Worm (Caenorhabditis elegans) whole organism, L1 larva: ENCODE results near the gene nos-3.
A peak's percentile ranks its signal among the peaks of the same experiment; 100 is the strongest.

Experiments
- ama-1 ChIP-seq: fragments of 150-350 bp; optimal IDR thresholded peaks from 2 replicates; lab custom pipeline; 2014
- blmp-1 ChIP-seq: fragments of 150-350 bp; optimal IDR thresholded peaks from 2 replicates; lab custom pipeline; 2014; ENCODE audit warnings: missing biosample characterization, missing genetic modification characterization
- ceh-82 ChIP-seq, 3 experiments: fragments of 150-350 bp in 1 of 3; sonication (generic microtip) in 2 of 3; optimal IDR thresholded peaks; 2 replicates each; lab custom pipeline; 2014 to 2017; ENCODE audit warnings: missing biosample characterization in 3 of 3, missing genetic modification characterization in 3 of 3
- ceh-88 ChIP-seq: fragments of 200-800 bp; sonication (Bioruptor generic); IDR thresholded peaks from 2 replicates; pipeline ENCODE4 v1.3.6; 2022; ENCODE audit warnings: missing genetic modification characterization, missing compliant biosample characterization
- ceh-90 ChIP-seq: sonication (generic microtip); optimal IDR thresholded peaks from 2 replicates; lab custom pipeline; 2016; ENCODE audit warnings: missing genetic modification characterization, missing compliant biosample characterization
- ces-1 ChIP-seq: fragments of 150-350 bp; optimal IDR thresholded peaks from 2 replicates; lab custom pipeline; 2014; ENCODE audit warnings: missing biosample characterization, missing genetic modification reagents, missing genetic modification characterization
- dpl-1 ChIP-seq, 3 experiments: fragments of 150-350 bp in 2 of 3; sonication (generic microtip) in 1 of 3; optimal IDR thresholded peaks; 2 replicates each; lab custom pipeline; 2014 to 2017; ENCODE audit warnings: missing biosample characterization in 3 of 3, missing genetic modification characterization in 3 of 3, missing genetic modification reagents in 3 of 3
- dsc-1 ChIP-seq: sonication (generic microtip); optimal IDR thresholded peaks from 2 replicates; lab custom pipeline; 2016; ENCODE audit warnings: mild to moderate bottlenecking, missing genetic modification characterization, missing compliant biosample characterization
- efl-1 ChIP-seq, 4 experiments: fragments of 150-350 bp; optimal IDR thresholded peaks in 3 of 4; peaks in 1 of 4; 1 replicate in 1 of 4; 2 replicates in 3 of 4; lab custom pipeline; 2014; ENCODE audit warnings: missing biosample characterization in 2 of 4, missing genetic modification characterization in 2 of 4, missing genetic modification reagents in 2 of 4
- egl-13 ChIP-seq: sonication (generic microtip); optimal IDR thresholded peaks from 2 replicates; lab custom pipeline; 2016; ENCODE audit warnings: missing genotype, missing genetic modification reagents, missing genetic modification characterization, missing compliant biosample characterization
- egl-27 ChIP-seq, 2 experiments: fragments of 150-350 bp in 1 of 2; sonication (generic microtip); optimal IDR thresholded peaks; 3 replicates each; lab custom pipeline; 2017 to 2018; ENCODE audit warnings: missing biosample characterization in 2 of 2, missing genetic modification characterization in 2 of 2, missing genetic modification reagents in 2 of 2
- elt-3 ChIP-seq, 6 experiments: fragments of 150-350 bp in 1 of 6; sonication (generic microtip); optimal IDR thresholded peaks; 2 replicates each; lab custom pipeline; 2017 to 2018; ENCODE audit warnings: missing biosample characterization in 6 of 6, missing genetic modification characterization in 6 of 6, inconsistent platforms in 1 of 6
- fkh-10 ChIP-seq: sonication (generic microtip); optimal IDR thresholded peaks from 2 replicates; lab custom pipeline; 2017; ENCODE audit warnings: missing biosample characterization, missing genetic modification reagents, missing genetic modification characterization
- fkh-8 ChIP-seq: sonication (generic microtip); optimal IDR thresholded peaks from 2 replicates; lab custom pipeline; 2016; ENCODE audit warnings: mild to moderate bottlenecking, missing genetic modification characterization, missing compliant biosample characterization
- hlh-17 ChIP-seq: fragments of 200-800 bp; sonication (Bioruptor generic); optimal IDR thresholded peaks from 2 replicates; lab custom pipeline; 2018; ENCODE audit warnings: missing genetic modification characterization, mild to moderate bottlenecking, missing compliant biosample characterization, moderate library complexity, borderline replicate concordance
- hpl-2 ChIP-seq: fragments of 150-350 bp; optimal IDR thresholded peaks from 2 replicates; lab custom pipeline; 2014; ENCODE audit warnings: missing biosample characterization, missing genetic modification reagents, missing genetic modification characterization
- irx-1 ChIP-seq: sonication (generic microtip); optimal IDR thresholded peaks from 2 replicates; lab custom pipeline; 2016; ENCODE audit warnings: missing genetic modification characterization, missing compliant biosample characterization
- isw-1 ChIP-seq: fragments of 200-800 bp; sonication (Bioruptor generic); IDR thresholded peaks from 2 replicates; pipeline ENCODE4 v1.3.6; 2022; ENCODE audit warnings: missing genetic modification characterization, missing compliant biosample characterization
- jun-1 ChIP-seq: fragments of 150-350 bp; optimal IDR thresholded peaks from 2 replicates; lab custom pipeline; 2014; ENCODE audit warnings: missing biosample characterization, missing genetic modification reagents, missing genetic modification characterization
- lin-14 ChIP-seq: fragments of 200-800 bp; sonication (Bioruptor generic); optimal IDR thresholded peaks from 2 replicates; lab custom pipeline; 2018; ENCODE audit warnings: mild to moderate bottlenecking, missing genetic modification characterization, moderate library complexity, missing compliant biosample characterization
- lsy-2 ChIP-seq, 2 experiments: fragments of 150-350 bp; optimal IDR thresholded peaks; 2 replicates each; lab custom pipeline; 2014; ENCODE audit warnings: missing biosample characterization in 2 of 2, missing genetic modification characterization in 2 of 2
- mep-1 ChIP-seq: fragments of 150-350 bp; optimal IDR thresholded peaks from 2 replicates; lab custom pipeline; 2014; ENCODE audit warnings: missing biosample characterization, missing genetic modification characterization
- nhr-11 ChIP-seq: fragments of 150-350 bp; optimal IDR thresholded peaks from 2 replicates; lab custom pipeline; 2014; ENCODE audit warnings: missing biosample characterization, missing genetic modification characterization
- nhr-19 ChIP-seq: fragments of 200-800 bp; sonication (Bioruptor generic); conservative IDR thresholded peaks from 2 replicates; pipeline ENCODE4 v1.3.6; 2022; ENCODE audit warnings: missing genetic modification characterization, missing compliant biosample characterization
- nhr-20 ChIP-seq: sonication (generic microtip); optimal IDR thresholded peaks from 2 replicates; lab custom pipeline; 2016; ENCODE audit warnings: mild to moderate bottlenecking, missing genetic modification characterization, missing compliant biosample characterization
- nhr-28 ChIP-seq: fragments of 150-350 bp; optimal IDR thresholded peaks from 2 replicates; lab custom pipeline; 2014; ENCODE audit warnings: missing biosample characterization, missing genetic modification characterization
- nhr-47 ChIP-seq: sonication (generic microtip); optimal IDR thresholded peaks from 2 replicates; lab custom pipeline; 2016; ENCODE audit warnings: mild to moderate bottlenecking, missing genetic modification characterization, moderate library complexity, missing compliant biosample characterization
- nhr-71 ChIP-seq: sonication (generic microtip); optimal IDR thresholded peaks from 2 replicates; lab custom pipeline; 2016; ENCODE audit warnings: mild to moderate bottlenecking, missing genetic modification characterization, moderate library complexity, missing compliant biosample characterization
- nhr-76 ChIP-seq: sonication (generic microtip); optimal IDR thresholded peaks from 2 replicates; lab custom pipeline; 2017; ENCODE audit warnings: missing biosample characterization, missing genetic modification characterization
- nhr-85 ChIP-seq: sonication (generic microtip); peaks from one replicate; lab custom pipeline; 2016; ENCODE audit warnings: missing genetic modification characterization, inconsistent platforms, missing compliant biosample characterization
- nhr-90 ChIP-seq: sonication (generic microtip); optimal IDR thresholded peaks from 2 replicates; lab custom pipeline; 2016; ENCODE audit warnings: mild to moderate bottlenecking, missing genetic modification characterization, missing compliant biosample characterization; ENCODE audit not compliant: poor library complexity
- pag-3 ChIP-seq: sonication (generic microtip); optimal IDR thresholded peaks from 2 replicates; lab custom pipeline; 2017; ENCODE audit warnings: missing genetic modification characterization, mild to moderate bottlenecking, missing compliant biosample characterization, antibody characterized with exemption, borderline replicate concordance; ENCODE audit not compliant: insufficient read depth
- pax-3 ChIP-seq: fragments of 200-800 bp; sonication (Bioruptor generic); optimal IDR thresholded peaks from 2 replicates; lab custom pipeline; 2018; ENCODE audit warnings: mild to moderate bottlenecking, missing genetic modification characterization, moderate library complexity, missing compliant biosample characterization
- rnt-1 ChIP-seq: sonication (generic microtip); optimal IDR thresholded peaks from 2 replicates; lab custom pipeline; 2016; ENCODE audit warnings: mild to moderate bottlenecking, missing genetic modification characterization, moderate library complexity, missing compliant biosample characterization
- snpc-4 ChIP-seq: fragments of 150-350 bp; optimal IDR thresholded peaks from 2 replicates; lab custom pipeline; 2014; ENCODE audit warnings: missing biosample characterization, missing genetic modification characterization
- snu-23 ChIP-seq: sonication (generic microtip); optimal IDR thresholded peaks from 2 replicates; lab custom pipeline; 2016; ENCODE audit warnings: missing genetic modification characterization, missing compliant biosample characterization
- sox-4 ChIP-seq: sonication (generic microtip); optimal IDR thresholded peaks from 2 replicates; lab custom pipeline; 2016; ENCODE audit warnings: missing genetic modification characterization, missing compliant biosample characterization
- sptf-1 ChIP-seq: fragments of 150-350 bp; optimal IDR thresholded peaks from 2 replicates; lab custom pipeline; 2014; ENCODE audit warnings: missing biosample characterization, missing genetic modification characterization
- swsn-7 ChIP-seq: sonication (generic microtip); optimal IDR thresholded peaks from 2 replicates; lab custom pipeline; 2016; ENCODE audit warnings: missing genetic modification characterization, missing compliant biosample characterization
- tlp-1 ChIP-seq: fragments of 150-350 bp; optimal IDR thresholded peaks from 2 replicates; lab custom pipeline; 2014; ENCODE audit warnings: missing biosample characterization, missing genetic modification characterization
- unc-86 ChIP-seq: sonication (generic microtip); optimal IDR thresholded peaks from 2 replicates; lab custom pipeline; 2016; ENCODE audit warnings: missing genetic modification characterization, missing compliant biosample characterization
- vab-15 ChIP-seq: sonication (generic microtip); optimal IDR thresholded peaks from 2 replicates; lab custom pipeline; 2017; ENCODE audit warnings: missing genotype, mild to moderate bottlenecking, missing genetic modification characterization, missing compliant biosample characterization
- zag-1 ChIP-seq: fragments of 150-350 bp; optimal IDR thresholded peaks from 2 replicates; lab custom pipeline; 2014; ENCODE audit warnings: missing biosample characterization, missing genetic modification characterization

The nos-3 gene

ce11 chrII:9753056-9753455 lies 6.9 kb downstream of the nos-3 start, which contains the start of gene Y53C12B.7:
Gene Y53C12B.7 (minus strand): TSS chrII:9753218.
- TF ChIP-seq lin-14, result peak; percentile 49
- no peak for TF ChIP-seq fkh-10 (GFP tag; lab: Kevin White, UChicago)
- TF ChIP-seq pax-3, result no peak
- TF ChIP-seq elt-3 (tag; optimal IDR thresholded peaks at IDR 0.05; lab: Kevin White, UChicago), result peak in 2 of 6 experiments; percentile 61 to 81
- no peak for TF ChIP-seq tlp-1 (tag; lab: Kevin White, UChicago)
- no peak for TF ChIP-seq nhr-76 (tag; lab: Kevin White, UChicago)
- TF ChIP-seq blmp-1 (tag; lab: Kevin White, UChicago), result peak; percentile 43
- TF ChIP-seq nhr-20 (tag; lab: Kevin White, UChicago), result peak; percentile 52
- no peak for TF ChIP-seq ama-1 (lab: Kevin White, UChicago)
- TF ChIP-seq nhr-71 (tag; lab: Kevin White, UChicago), result peak; percentile 7
- no peak for TF ChIP-seq hpl-2 (GFP tag; lab: Kevin White, UChicago)
- TF ChIP-seq egl-27 (tag; optimal IDR thresholded peaks at IDR 0.05; lab: Kevin White, UChicago), result no peak
- TF ChIP-seq irx-1 (tag; lab: Kevin White, UChicago), result no peak
- no peak for TF ChIP-seq unc-86
- no peak for TF ChIP-seq ceh-90
- TF ChIP-seq nhr-28 (tag; lab: Kevin White, UChicago), result no peak
- no peak for TF ChIP-seq hlh-17
- no peak for TF ChIP-seq dpl-1 (GFP tag; optimal IDR thresholded peaks at IDR 0.05; lab: Kevin White, UChicago)
- no peak for TF ChIP-seq fkh-8
- TF ChIP-seq vab-15 (tag; lab: Kevin White, UChicago), result no peak
- TF ChIP-seq, all 84 proteins: peak for 5

- TF ChIP-seq mep-1 (tag; lab: Kevin White, UChicago) (no peak), efl-1 (optimal IDR thresholded peaks at IDR 0.05; lab: Kevin White, UChicago) (no peak), efl-1 (GFP tag; optimal IDR thresholded peaks at IDR 0.05 in 1 of 2; lab: Kevin White, UChicago) (peak in 1 of 2 experiments; percentile 13)
- TF ChIP-seq, all 84 proteins: peak for 1
Measured at ce11 chrII:9753730-9754129, 7.6 kb downstream of the nos-3 start, which contains the start of gene ZK1321.1. Gene ZK1321.1 (plus strand): TSS chrII:9754030.

- TF ChIP-seq nhr-47 (peak; percentile 11), isw-1 (GFP tag; lab: Robert Waterston, UW) (no peak), nhr-71 (tag; lab: Kevin White, UChicago) (peak; percentile 35), lin-14 (peak; percentile 41), egl-13 (peak; percentile 19), unc-86 (peak; percentile 64), dsc-1 (tag; lab: Kevin White, UChicago) (peak; percentile 92), zag-1 (no peak)
Measured at ce11 chrII:9755425-9755824, 9.3 kb downstream of the nos-3 start.

ce11 chrII:9757651-9758282 lies 11.7 kb downstream of the nos-3 start, which contains the start of gene shk-1:
Gene shk-1 (plus strand): TSS chrII:9758232.
- TF ChIP-seq nhr-11 (peak; percentile 14), swsn-7 (peak; percentile 16), ces-1 (GFP tag; lab: Kevin White, UChicago) (no peak), pax-3 (no peak), sox-4 (no peak), dsc-1 (tag; lab: Kevin White, UChicago) (no peak), nhr-76 (tag; lab: Kevin White, UChicago) (no peak), ceh-88 (no peak), rnt-1 (tag; lab: Kevin White, UChicago) (peak; percentile 77), lin-14 (peak; percentile 88), nhr-20 (tag; lab: Kevin White, UChicago) (peak; percentile 21), efl-1 (optimal IDR thresholded peaks at IDR 0.05; lab: Kevin White, UChicago) (no peak), efl-1 (GFP tag; optimal IDR thresholded peaks at IDR 0.05 in 1 of 2; lab: Kevin White, UChicago) (peak in 1 of 2 experiments; percentile 14), sptf-1 (tag; lab: Kevin White, UChicago) (no peak), snu-23 (GFP tag; lab: Kevin White, UChicago) (peak; percentile 27), nhr-90 (tag; lab: Kevin White, UChicago) (no peak), hlh-17 (no peak), pag-3 (tag; lab: Kevin White, UChicago) (peak; percentile 72), nhr-85 (tag; lab: Kevin White, UChicago) (no peak), nhr-71 (tag; lab: Kevin White, UChicago) (peak; percentile 71), snpc-4 (tag; lab: Kevin White, UChicago) (no peak), jun-1 (no peak), nhr-19 (GFP tag; lab: Robert Waterston, UW) (peak; percentile 17; the same call in 1 of the 2 replicates), ceh-82 (tag; optimal IDR thresholded peaks at IDR 0.05; lab: Kevin White, UChicago) (no peak), unc-86 (no peak), lsy-2 (tag; optimal IDR thresholded peaks at IDR 0.05; lab: Kevin White, UChicago) (peak in 1 of 2 experiments; percentile 47)
- TF ChIP-seq, all 84 proteins: peak for 11
